Fruit fly (Drosophila melanogaster): Measurements from ENCODE around the gene CG34428.
A peak's percentile ranks its signal among the peaks of the same experiment; 100 is the strongest.

Gene CG34428

dm6 chr3L:13036706-13037457, 24.7 kb upstream of the CG34428 start, which contains the start of gene Srrm1:
Gene Srrm1, plus strand, starts transcription at chr3L:13036821.
- no peak for TF ChIP-seq gce (GFP tag; IDR thresholded peaks at IDR 0.05)
- peak; percentile 87 for TF ChIP-seq hbn (GFP tag; IDR thresholded peaks at IDR 0.05; ENCODE audit: partially characterized antibody)
- TF ChIP-seq CG9609 (GFP tag; optimal IDR thresholded peaks at IDR 0.05): peak; percentile 29
- TF ChIP-seq Atf3 (GFP tag; optimal IDR thresholded peaks at IDR 0.05): peak; percentile 30
- peak; percentile 85 for TF ChIP-seq CG2116 (GFP tag; optimal IDR thresholded peaks at IDR 0.05)
- TF ChIP-seq CG6689 (GFP tag; IDR thresholded peaks at IDR 0.05): no peak
- TF ChIP-seq fd64A (GFP tag; optimal IDR thresholded peaks at IDR 0.05): no peak
- TF ChIP-seq sqz (GFP tag; optimal IDR thresholded peaks at IDR 0.05): no peak
- 0 out of 3 replicates have a peak, but pooled peaks have one; percentile 64 for TF ChIP-seq so (GFP tag; IDR thresholded peaks at IDR 0.05)
- TF ChIP-seq Scr (GFP tag; IDR thresholded peaks at IDR 0.05; ENCODE audit: partially characterized antibody): peak; percentile 88
- no peak for TF ChIP-seq CG14014 (GFP tag; IDR thresholded peaks at IDR 0.05)
- peak; percentile 17 for TF ChIP-seq tx (GFP tag; optimal IDR thresholded peaks at IDR 0.05)
- peak; percentile 61 for TF ChIP-seq CG9797 (GFP tag; optimal IDR thresholded peaks at IDR 0.05)
- no peak for TF ChIP-seq odd (GFP tag; optimal IDR thresholded peaks at IDR 0.05)
- TF ChIP-seq CG6175 (GFP tag; IDR thresholded peaks at IDR 0.05): no peak
- TF ChIP-seq Med (GFP tag): peak; percentile 94
- no peak for TF ChIP-seq pb (GFP tag; optimal IDR thresholded peaks at IDR 0.05)
- peak; percentile 64 for TF ChIP-seq ems (GFP tag; optimal IDR thresholded peaks at IDR 0.05)
- no peak for TF ChIP-seq Meics (GFP tag; optimal IDR thresholded peaks at IDR 0.05)
- TF ChIP-seq Spps (tag; optimal IDR thresholded peaks at IDR 0.05): no peak
- TF ChIP-seq CG3838 (GFP tag; optimal IDR thresholded peaks at IDR 0.05): no peak
- TF ChIP-seq CG12391 (tag; optimal IDR thresholded peaks at IDR 0.05): peak; percentile 44
- TF ChIP-seq YL-1 (GFP tag; optimal IDR thresholded peaks at IDR 0.05): peak; percentile 86
- TF ChIP-seq CG4360 (GFP tag; IDR thresholded peaks at IDR 0.05): no peak
- TF ChIP-seq mirr (GFP tag; optimal IDR thresholded peaks at IDR 0.05): no peak
- TF ChIP-seq CG6813 (GFP tag; optimal IDR thresholded peaks at IDR 0.05): no peak
- TF ChIP-seq Bgb (GFP tag; IDR thresholded peaks at IDR 0.05; ENCODE audit: partially characterized antibody): peak; percentile 93
- 0 out of 3 replicates have a peak, but pooled peaks have one; percentile 28 for TF ChIP-seq ken (GFP tag; IDR thresholded peaks at IDR 0.05)
- peak; percentile 30 for TF ChIP-seq lbe (GFP tag; optimal IDR thresholded peaks at IDR 0.05)
- TF ChIP-seq repo (GFP tag; optimal IDR thresholded peaks at IDR 0.05): peak; percentile 30
- no peak for TF ChIP-seq usp (GFP tag; optimal IDR thresholded peaks at IDR 0.05)
- peak; percentile 23 for TF ChIP-seq Abd-B (GFP tag; optimal IDR thresholded peaks at IDR 0.05)
- peak; percentile 31 for TF ChIP-seq zen (tag; optimal IDR thresholded peaks at IDR 0.05)
- no peak for TF ChIP-seq dimm (GFP tag; IDR thresholded peaks at IDR 0.05)
- TF ChIP-seq CG12659 (GFP tag; optimal IDR thresholded peaks at IDR 0.05): peak; percentile 83
- peak; percentile 61 for TF ChIP-seq row (GFP tag; IDR thresholded peaks at IDR 0.05)
- no peak for TF ChIP-seq kni (GFP tag; optimal IDR thresholded peaks at IDR 0.05)
- TF ChIP-seq grau (tag; optimal IDR thresholded peaks at IDR 0.05): peak; percentile 28
- TF ChIP-seq CG7357 (GFP tag; IDR thresholded peaks at IDR 0.05): no peak
- TF ChIP-seq ham (GFP tag; IDR thresholded peaks at IDR 0.05): no peak
- no peak for TF ChIP-seq ro (GFP tag; IDR thresholded peaks at IDR 0.05)
- no peak for TF ChIP-seq pita (GFP tag; optimal IDR thresholded peaks at IDR 0.05)
- TF ChIP-seq HmgZ (tag; optimal IDR thresholded peaks at IDR 0.05): peak; percentile 63
- TF ChIP-seq CG16813 (GFP tag; IDR thresholded peaks at IDR 0.05; ENCODE audit: partially characterized antibody): peak; percentile 93
- TF ChIP-seq CG13424 (tag; optimal IDR thresholded peaks at IDR 0.05): no peak
- peak; percentile 75 for TF ChIP-seq CG13624 (GFP tag; optimal IDR thresholded peaks at IDR 0.05)
- no peak for TF ChIP-seq ac (GFP tag; optimal IDR thresholded peaks at IDR 0.05)
- TF ChIP-seq CG13296 (GFP tag; optimal IDR thresholded peaks at IDR 0.05): no peak
- no peak for TF ChIP-seq CG2199 (GFP tag; IDR thresholded peaks at IDR 0.05)
- TF ChIP-seq CG34422 (GFP tag; IDR thresholded peaks at IDR 0.05): peak; percentile 54; the same call in 2 of the 3 replicates

Data from whole organism, embryonic.